Fruit fly (Drosophila melanogaster): Measurements from ENCODE around the gene CG8031.

The CG8031 gene

DNA sequence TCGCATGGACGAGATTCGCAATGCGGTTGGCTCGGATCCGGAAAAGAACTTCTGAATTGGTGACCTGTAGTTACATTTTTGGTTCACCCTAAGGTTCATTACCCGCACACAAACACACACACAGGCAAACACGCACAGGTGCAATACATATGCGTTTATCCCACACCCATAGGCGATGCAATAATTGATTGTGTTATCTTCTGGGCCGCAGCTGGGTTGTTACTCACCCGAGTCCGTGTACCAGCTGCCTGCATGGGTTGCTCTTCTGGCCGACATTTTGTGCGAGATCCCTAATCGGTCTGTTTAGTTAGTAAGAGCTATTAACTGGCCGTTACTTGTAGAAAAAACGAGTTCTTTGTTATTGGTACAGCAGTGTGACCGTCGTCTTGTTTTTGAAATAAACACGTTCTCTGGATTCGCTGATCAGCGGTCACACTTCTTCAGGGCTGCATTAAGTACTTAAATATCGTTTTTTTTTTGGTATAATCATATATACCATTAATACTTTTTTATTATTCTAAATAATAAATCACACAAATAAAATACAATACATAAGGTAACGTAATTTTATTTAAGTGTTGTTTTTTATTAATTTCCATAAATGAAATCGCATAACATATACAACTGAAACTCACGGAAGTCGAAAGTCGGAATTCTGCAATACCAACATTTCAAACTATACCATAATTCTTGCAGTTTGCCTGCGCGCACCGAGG, at the start of gene CG8031:
TSS of gene CG8031 (minus strand) at position 406 of the 716 bp plus-strand sequence.
- peak; percentile 51 for TF ChIP-seq Dll (optimal IDR thresholded peaks at IDR 0.05)
- TF ChIP-seq EcR (GFP tag; optimal IDR thresholded peaks at IDR 0.05): peak in 1 of 2 experiments; percentile 71
- no peak for TF ChIP-seq CG8478 (optimal IDR thresholded peaks at IDR 0.05)

DNA sequence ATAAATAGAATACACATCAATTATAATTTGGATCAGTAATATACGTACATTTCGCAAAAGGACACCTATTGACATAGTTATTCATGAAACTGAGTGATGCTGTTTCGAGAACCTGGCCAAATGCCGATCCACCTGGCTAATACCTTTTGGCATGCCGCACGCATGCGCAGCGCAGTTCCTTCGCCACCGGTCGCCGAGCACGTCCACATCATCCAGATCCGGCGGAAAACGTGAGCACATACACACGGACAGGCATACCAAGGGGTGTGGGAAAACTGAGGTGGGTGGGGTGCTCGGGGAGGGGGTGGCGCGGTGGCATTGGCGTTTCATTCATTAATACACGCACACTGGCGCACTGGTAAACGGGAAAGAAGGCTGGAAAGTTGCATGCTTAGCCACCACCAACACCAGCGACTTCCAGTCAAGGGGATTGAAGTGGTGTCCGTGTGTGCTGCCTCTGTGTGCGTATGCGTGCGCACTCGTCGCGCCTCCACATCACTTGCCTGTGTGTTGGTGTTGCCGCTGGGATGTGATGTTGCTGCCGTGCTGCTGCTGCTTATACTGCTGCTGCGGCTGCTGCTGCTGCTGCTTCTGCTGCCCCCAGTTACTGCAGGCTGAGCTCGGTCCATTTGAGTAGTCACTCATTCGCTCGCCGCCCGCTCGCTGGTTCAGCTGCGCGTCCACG, 46.2 kb upstream of the CG8031 start, which contains the start of gene sim:
TSS of gene sim (plus strand) at position 635 of the 685 bp plus-strand sequence.
- TF ChIP-seq pan (optimal IDR thresholded peaks at IDR 0.05) (no peak), usp (GFP tag; optimal IDR thresholded peaks at IDR 0.05) (no peak), psq (optimal IDR thresholded peaks at IDR 0.05) (no peak)

DNA sequence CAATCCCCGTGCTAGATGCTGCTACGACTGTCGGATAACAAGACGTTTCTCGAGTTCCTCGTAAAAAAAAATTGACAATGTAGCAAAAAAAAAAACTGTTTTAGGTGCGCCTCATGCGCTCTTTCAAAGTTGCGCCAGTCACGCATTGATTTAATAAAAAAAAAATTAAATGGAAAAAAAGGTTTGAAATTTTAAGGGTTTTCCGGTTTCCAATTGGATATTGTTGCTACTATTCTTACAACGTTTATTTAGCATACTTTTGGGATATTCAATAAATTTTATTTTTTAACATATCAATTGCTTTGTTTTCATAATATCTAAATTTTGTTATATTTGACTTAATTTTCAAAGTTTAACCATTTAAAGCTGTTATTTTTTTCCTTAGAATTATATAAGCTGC, 45.4 kb upstream of the CG8031 start:
- TF ChIP-seq psq (optimal IDR thresholded peaks at IDR 0.05): no peak
- no peak for TF ChIP-seq CG8478 (optimal IDR thresholded peaks at IDR 0.05)
- no peak for TF ChIP-seq usp (GFP tag; optimal IDR thresholded peaks at IDR 0.05)
- no peak for TF ChIP-seq Dll (optimal IDR thresholded peaks at IDR 0.05)
- TF ChIP-seq pan (optimal IDR thresholded peaks at IDR 0.05): no peak
- TF ChIP-seq EcR (GFP tag; optimal IDR thresholded peaks at IDR 0.05): no peak

DNA sequence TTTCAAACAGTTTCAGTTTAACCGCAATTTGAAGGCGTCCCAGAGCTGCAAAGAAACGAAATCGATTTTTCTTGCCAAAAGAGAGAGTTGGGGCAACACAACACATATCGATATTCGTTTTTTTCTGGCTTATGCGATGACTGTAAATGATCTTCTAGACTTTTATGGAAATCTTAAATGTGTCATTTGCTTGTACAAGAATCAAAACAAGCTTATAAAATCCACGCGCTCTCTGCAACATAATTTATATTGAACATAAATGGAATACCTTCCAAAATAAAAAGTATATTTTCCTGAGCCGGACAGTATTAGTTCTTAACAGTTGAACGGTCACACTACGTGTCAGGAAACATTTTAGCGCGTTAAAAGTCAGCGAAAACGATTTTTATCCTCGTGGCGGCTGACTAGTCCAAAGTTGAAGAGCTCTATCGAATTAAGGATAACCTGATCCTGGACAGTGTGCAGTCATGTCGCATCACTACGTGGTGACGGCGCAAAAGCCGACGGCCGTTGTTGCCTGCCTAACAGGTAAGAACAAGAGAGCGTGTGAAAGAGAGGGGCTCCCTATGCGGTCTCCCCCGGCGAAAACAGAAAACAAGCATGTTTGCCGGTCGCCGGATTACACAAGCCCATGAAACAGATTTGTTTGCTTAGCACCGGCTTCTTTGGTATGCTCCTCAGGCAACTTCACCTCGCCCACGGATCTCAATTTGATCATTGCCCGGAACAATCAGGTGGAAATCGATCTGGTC, 41.0 kb upstream of the CG8031 start, which contains the start of gene pic:
TSS of gene pic (plus strand) at position 304 of the 752 bp plus-strand sequence.
- TF ChIP-seq CG8478 (optimal IDR thresholded peaks at IDR 0.05): no peak
- no peak for TF ChIP-seq EcR (GFP tag; optimal IDR thresholded peaks at IDR 0.05)
- TF ChIP-seq pan (optimal IDR thresholded peaks at IDR 0.05): no peak
- TF ChIP-seq Dll (optimal IDR thresholded peaks at IDR 0.05): no peak
- no peak for TF ChIP-seq psq (optimal IDR thresholded peaks at IDR 0.05)
- TF ChIP-seq usp (GFP tag; optimal IDR thresholded peaks at IDR 0.05): no peak

dm6 chr3R:13051298-13051723, 40.2 kb upstream of the CG8031 start, which contains the start of gene CG7966:
CG7966 (minus strand) TSS chr3R:13051453.
- no peak for TF ChIP-seq usp (GFP tag; optimal IDR thresholded peaks at IDR 0.05)
- no peak for TF ChIP-seq pan (optimal IDR thresholded peaks at IDR 0.05)
- no peak for TF ChIP-seq CG8478 (optimal IDR thresholded peaks at IDR 0.05)

- TF ChIP-seq EcR (GFP tag; optimal IDR thresholded peaks at IDR 0.05): no peak
- no peak for TF ChIP-seq pan (optimal IDR thresholded peaks at IDR 0.05)
Measured at dm6 chr3R:13047431-13047830, 36.3 kb upstream of the CG8031 start, which contains the start of gene CG31157. CG31157 (plus strand) TSS chr3R:13047731.

DNA sequence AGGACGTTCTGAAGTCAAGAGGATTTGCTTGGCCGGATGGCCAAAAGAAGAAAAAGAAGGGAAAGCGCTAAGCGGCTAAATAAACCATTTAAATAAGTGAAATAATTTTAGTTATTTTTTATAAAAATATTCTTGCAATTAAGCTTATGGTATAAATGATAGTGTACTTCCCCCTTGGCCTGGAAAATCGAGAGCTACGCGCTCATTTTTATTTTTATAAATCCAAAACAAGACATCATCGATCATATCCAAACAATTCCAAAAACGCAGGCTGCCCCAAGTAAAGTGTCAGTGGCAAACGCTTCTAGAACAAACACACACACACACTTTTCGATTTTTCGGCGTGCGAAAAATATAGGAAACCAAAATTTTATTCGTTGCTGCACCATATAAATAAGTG, 33.3 kb upstream of the CG8031 start, which contains the start of gene Hsc70-2:
TSS of gene Hsc70-2 (plus strand) at position 301 of the 400 bp plus-strand sequence.
- TF ChIP-seq EcR (GFP tag; optimal IDR thresholded peaks at IDR 0.05) (no peak), pan (optimal IDR thresholded peaks at IDR 0.05) (no peak)

DNA sequence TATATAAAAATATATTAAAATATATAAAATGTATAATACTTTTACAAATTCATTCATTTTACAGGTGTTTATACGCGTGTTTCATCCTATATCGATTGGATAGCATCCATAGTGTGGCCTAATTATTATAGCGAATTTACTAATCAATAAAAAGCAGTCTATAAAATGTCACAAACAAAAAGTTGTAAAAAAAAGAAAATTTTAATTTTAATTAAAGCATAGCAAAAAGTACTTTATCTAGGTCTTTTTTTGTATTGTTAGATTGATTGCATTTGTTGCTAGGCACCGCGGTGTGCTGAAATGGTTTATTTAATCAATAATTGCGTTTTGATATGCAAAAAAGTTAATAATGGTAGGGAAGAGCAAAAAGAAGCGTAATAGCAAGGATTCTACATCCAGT, 32.7 kb upstream of the CG8031 start, which contains the start of gene CG45122:
TSS of gene CG45122 (plus strand) at position 301 of the 400 bp plus-strand sequence.
- TF ChIP-seq psq (optimal IDR thresholded peaks at IDR 0.05): no peak

- no peak for TF ChIP-seq EcR (GFP tag; optimal IDR thresholded peaks at IDR 0.05)
- no peak for TF ChIP-seq usp (GFP tag; optimal IDR thresholded peaks at IDR 0.05)
- TF ChIP-seq CG8478 (optimal IDR thresholded peaks at IDR 0.05): no peak
- no peak for TF ChIP-seq pan (optimal IDR thresholded peaks at IDR 0.05)
- TF ChIP-seq psq (optimal IDR thresholded peaks at IDR 0.05): no peak
- TF ChIP-seq Dll (optimal IDR thresholded peaks at IDR 0.05): no peak
Measured at dm6 chr3R:13042258-13043032, 31.3 kb upstream of the CG8031 start, which contains the start of gene snk. snk (minus strand) TSS chr3R:13042770.

- TF ChIP-seq CG8478 (optimal IDR thresholded peaks at IDR 0.05) (no peak), EcR (GFP tag; optimal IDR thresholded peaks at IDR 0.05) (no peak), usp (GFP tag; optimal IDR thresholded peaks at IDR 0.05) (no peak), psq (optimal IDR thresholded peaks at IDR 0.05) (no peak), Dll (optimal IDR thresholded peaks at IDR 0.05) (no peak), pan (optimal IDR thresholded peaks at IDR 0.05) (no peak)
Measured at dm6 chr3R:13041750-13042149, 30.6 kb upstream of the CG8031 start, which contains the start of gene CG11670. CG11670 (plus strand) TSS chr3R:13042050.

DNA sequence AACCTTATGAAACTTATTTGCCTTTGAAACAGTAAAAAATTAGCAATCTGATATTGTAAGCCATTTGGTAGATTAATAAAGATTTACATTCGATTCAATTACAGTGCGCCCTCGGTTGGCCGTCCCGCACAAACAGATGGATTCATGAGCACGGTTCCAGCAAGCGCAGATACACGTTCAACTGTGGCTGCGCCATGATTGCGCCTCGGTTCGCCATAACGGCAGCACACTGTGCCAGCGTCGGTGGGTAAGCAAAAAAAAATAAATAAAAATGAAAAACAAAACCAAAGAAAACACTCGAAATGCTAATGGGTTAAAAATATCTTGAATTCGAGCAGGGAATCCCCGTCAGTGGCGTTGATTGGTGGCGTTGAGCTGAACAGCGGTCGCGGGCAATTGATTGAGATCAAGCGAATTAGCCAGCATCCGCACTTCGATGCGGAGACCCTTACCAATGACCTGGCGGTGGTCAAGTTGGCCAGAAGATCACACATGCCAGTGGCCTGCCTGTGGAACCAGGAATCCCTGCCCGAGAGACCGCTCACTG, 28.0 kb upstream of the CG8031 start:
- TF ChIP-seq CG8478 (optimal IDR thresholded peaks at IDR 0.05): no peak

dm6 chr3R:13038075-13038474, 27.0 kb upstream of the CG8031 start, which contains the start of gene CG11668:
CG11668 (plus strand) TSS chr3R:13038375.
- TF ChIP-seq usp (GFP tag; optimal IDR thresholded peaks at IDR 0.05): no peak
- no peak for TF ChIP-seq EcR (GFP tag; optimal IDR thresholded peaks at IDR 0.05)
- no peak for TF ChIP-seq psq (optimal IDR thresholded peaks at IDR 0.05)
- TF ChIP-seq pan (optimal IDR thresholded peaks at IDR 0.05): no peak
- no peak for TF ChIP-seq CG8478 (optimal IDR thresholded peaks at IDR 0.05)
- no peak for TF ChIP-seq Dll (optimal IDR thresholded peaks at IDR 0.05)
